Worm (Caenorhabditis elegans) whole organism, dauer: ENCODE results near the gene tbx-34.
"Not testable (repeated sequence)": the region's sequence is repeated elsewhere in the genome, so short reads cannot be mapped to it uniquely, and the experiment has no call there.

Source experiments
- unc-62 ChIP-seq: sonication (generic microtip); optimal IDR thresholded peaks from 2 replicates; lab custom pipeline; 2017; ENCODE audit warnings: missing biosample characterization, missing genetic modification reagents, missing genetic modification characterization

The tbx-34 gene

DNA sequence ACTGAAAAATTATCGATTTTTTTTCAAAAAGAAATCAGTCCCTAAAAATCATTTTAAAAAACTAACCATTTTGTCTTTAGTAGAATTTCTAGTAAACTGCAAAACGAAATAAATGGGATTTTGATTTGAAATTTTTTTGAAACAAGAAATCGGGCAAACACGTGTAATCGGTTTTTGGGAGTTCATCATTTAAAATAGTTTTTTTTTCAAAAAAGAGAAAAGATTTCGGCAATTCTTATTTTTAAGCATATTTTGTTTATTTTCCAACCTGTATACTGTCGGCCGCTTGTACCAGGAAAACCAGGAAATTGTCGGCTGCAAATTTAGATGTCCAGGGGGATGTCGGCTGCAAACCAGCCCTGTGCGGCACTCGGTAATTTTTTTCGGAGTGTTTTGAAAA, 13.9 kb upstream of the tbx-34 start, which contains the start of gene elo-8:
Gene elo-8, minus strand, starts transcription at position 101 of the 400 bp plus-strand sequence.
- TF ChIP-seq unc-62 (GFP tag; lab: Kevin White, UChicago) = no peak

- TF ChIP-seq unc-62 (GFP tag; lab: Kevin White, UChicago) = no peak
Observed at ce11 chrIII:11231408-11231807, 13.4 kb upstream of the tbx-34 start.

- TF ChIP-seq unc-62 (GFP tag; lab: Kevin White, UChicago) = no peak
Observed at ce11 chrIII:11230581-11230980, 12.5 kb upstream of the tbx-34 start.

- no peak for TF ChIP-seq unc-62 (GFP tag; lab: Kevin White, UChicago)
Observed at ce11 chrIII:11227025-11227424, 9.0 kb upstream of the tbx-34 start, which contains the start of gene tbx-37. tbx-37 (minus strand) TSS chrIII:11227125.

DNA sequence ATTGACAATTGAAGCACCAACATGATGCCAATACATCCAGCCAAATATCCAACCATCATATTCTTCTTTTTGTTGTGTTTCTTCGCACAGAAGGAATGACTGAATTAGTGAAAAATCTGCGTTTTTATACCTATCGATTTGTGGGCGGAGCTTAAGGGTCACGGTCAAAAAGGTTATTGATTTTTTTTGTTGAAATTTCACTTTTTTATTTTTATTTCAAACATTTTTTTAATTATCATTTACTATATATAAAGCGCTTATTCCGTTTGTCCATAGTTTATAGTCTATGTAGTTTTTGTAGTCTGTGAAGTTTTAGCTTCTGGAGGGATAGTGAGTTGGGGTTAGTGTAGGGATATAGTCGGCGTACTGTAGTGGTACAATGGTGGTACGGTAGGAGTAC, 6.0 kb upstream of the tbx-34 start, which contains the start of gene Y47D3A.13:
Gene Y47D3A.13, minus strand, starts transcription at position 101 of the 400 bp plus-strand sequence.
- TF ChIP-seq unc-62 (GFP tag; lab: Kevin White, UChicago) = not testable (repeated sequence)

ce11 chrIII:11221583-11222191, 3.6 kb upstream of the tbx-34 start:
- no peak for TF ChIP-seq unc-62 (GFP tag; lab: Kevin White, UChicago)

- no peak for TF ChIP-seq unc-62 (GFP tag; lab: Kevin White, UChicago)
Observed at ce11 chrIII:11208371-11208770, 9.7 kb downstream of the tbx-34 start.

- TF ChIP-seq unc-62 (GFP tag; lab: Kevin White, UChicago) = no peak
Observed at ce11 chrIII:11207825-11208224, 10.2 kb downstream of the tbx-34 start.

- TF ChIP-seq unc-62 (GFP tag; lab: Kevin White, UChicago) = no peak
Observed at ce11 chrIII:11206875-11207274, 11.2 kb downstream of the tbx-34 start.

- no peak for TF ChIP-seq unc-62 (GFP tag; lab: Kevin White, UChicago)
Observed at ce11 chrIII:11202992-11203391, 15.1 kb downstream of the tbx-34 start.

- TF ChIP-seq unc-62 (GFP tag; lab: Kevin White, UChicago) = no peak
Observed at ce11 chrIII:11200879-11201518, 17.1 kb downstream of the tbx-34 start.

DNA sequence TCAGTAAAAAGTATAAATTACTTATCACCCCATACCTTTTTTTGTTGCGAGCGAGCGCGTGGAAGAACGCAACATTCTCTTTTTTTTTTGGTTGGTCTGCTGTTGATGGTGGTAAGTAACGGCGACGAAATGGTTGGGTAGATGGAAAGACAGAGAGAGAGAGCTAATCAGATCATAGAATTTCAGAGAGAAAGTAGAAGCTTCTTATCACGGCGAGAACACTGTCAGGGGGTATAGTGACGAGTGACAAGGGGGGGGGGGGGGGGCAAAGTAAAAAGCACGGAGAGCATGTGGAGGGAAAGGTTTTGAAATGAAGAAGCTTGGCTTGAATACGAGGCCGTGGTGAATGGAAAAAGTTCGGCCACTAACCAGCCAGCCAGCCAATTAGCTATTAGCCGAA, 20.7 kb downstream of the tbx-34 start:
- TF ChIP-seq unc-62 (GFP tag; lab: Kevin White, UChicago) = no peak

DNA sequence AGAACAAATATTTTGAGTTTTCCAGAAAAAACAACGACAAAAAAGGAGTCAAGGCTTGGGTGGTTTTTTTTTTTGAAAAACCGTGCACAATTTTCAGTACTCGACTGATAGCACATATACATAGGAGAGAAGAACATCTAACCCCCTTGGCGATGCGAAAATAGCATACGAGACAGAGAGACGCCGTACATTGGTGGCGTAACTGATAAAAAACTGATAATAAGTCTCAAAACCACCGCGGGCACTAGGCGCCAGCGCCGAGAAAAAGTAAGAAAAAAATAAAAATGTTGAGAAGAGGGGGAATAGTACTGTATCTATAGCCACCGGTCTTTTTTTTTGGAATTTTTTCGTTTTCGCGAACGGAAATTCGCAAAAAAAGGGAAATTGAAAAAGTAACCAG, 22.5 kb downstream of the tbx-34 start:
- no peak for TF ChIP-seq unc-62 (GFP tag; lab: Kevin White, UChicago)

DNA sequence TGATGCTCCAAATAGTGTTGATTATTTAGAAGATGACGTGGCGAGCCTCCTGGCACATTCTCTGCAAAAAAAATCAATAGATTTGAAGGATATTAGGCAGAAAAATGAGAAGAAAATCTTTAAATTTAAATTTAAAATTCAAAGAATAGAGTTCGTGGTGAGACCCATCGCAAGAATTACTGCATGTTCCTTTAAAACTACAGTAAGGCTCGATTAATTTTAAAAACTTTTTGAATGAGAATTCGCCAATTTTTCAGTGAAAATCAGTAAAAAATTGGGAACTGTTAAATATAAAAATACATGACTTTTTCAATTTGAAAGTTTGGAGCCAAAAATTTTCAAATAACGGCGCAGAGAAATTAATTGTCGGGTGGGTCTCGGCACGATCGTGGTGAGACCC, 22.9 kb downstream of the tbx-34 start, which contains the start of gene tra-1:
Gene tra-1, minus strand, starts transcription at position 62 of the 400 bp plus-strand sequence.
- TF ChIP-seq unc-62 (GFP tag; lab: Kevin White, UChicago) = no peak

- TF ChIP-seq unc-62 (GFP tag; lab: Kevin White, UChicago) = no peak
Observed at ce11 chrIII:11194123-11194522, 23.9 kb downstream of the tbx-34 start.

DNA sequence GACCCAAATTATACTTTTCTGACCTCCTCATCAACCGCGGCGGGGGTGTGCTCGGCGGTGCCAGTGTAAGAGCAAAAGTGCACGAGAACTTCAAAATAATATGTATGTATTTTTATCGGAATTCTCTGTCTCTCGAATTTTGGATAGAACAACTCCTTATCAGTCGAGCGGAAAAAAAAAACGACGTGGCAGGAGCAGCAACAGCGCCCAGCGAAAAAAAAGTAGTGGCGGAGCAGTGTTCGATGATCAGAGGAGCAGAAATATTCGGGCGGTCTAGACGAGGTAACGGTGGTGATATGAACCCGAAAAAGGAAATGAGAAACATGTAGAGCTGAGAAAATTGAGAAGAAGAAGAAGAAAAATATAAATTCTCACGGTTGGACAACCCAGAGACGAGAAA, 24.8 kb downstream of the tbx-34 start:
- TF ChIP-seq unc-62 (GFP tag; lab: Kevin White, UChicago) = no peak

DNA sequence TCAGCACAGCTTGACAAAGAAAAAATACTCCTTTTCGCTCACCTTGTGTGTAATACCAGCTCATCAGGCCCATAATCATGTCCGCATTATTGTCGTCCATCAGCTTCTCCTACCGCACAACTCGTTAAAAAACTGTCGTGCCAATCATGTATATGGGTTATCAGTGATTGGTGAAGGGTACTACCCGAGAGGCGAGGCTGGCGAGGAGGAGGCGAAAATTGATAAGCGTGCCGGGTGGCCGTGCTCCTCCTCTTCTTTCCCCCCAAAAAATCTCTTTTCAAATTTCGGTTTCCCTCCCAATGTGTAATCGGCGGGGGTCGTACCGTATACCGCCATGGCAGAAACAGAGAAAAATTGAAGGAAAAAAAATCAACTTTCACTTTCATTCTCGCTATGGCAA, 29.9 kb downstream of the tbx-34 start:
- TF ChIP-seq unc-62 (GFP tag; lab: Kevin White, UChicago) = no peak
